Fruit fly (Drosophila melanogaster): ENCODE measurements around the gene chinmo.

chinmo gene

DNA sequence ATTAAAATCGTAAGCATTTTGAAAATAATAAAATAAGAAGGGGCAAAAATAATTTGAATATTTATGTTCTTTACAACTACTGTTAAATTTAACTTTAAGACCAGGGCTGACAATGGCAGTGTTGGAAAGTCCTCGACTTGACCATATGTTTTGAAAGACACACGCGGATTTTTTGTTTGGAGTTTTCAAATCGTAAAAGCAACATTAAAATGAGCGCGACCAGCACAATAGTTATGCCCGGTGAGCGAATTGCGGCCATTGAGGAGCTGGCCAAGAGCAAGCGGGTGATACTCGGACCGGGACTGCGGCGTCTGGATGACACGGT is 77.5 kb downstream of the chinmo start, which contains the start of gene Rrp40:
Gene Rrp40, plus strand, starts transcription at position 113 of the 325 bp plus-strand sequence.
- no peak for TF ChIP-seq nerfin-1 (tag; optimal IDR thresholded peaks at IDR 0.05)
- TF ChIP-seq CG13287 (GFP tag; IDR thresholded peaks at IDR 0.05; ENCODE audit: partially characterized antibody) = peak; percentile 21; the same call in 1 of the 2 replicates
- TF ChIP-seq CG6791 (GFP tag; IDR thresholded peaks at IDR 0.05; ENCODE audit: partially characterized antibody) = 0 out of 3 replicates have a peak, but pooled peaks have one; percentile 8
- TF ChIP-seq CG11093 (GFP tag; IDR thresholded peaks at IDR 0.05) = no peak
- no peak for TF ChIP-seq pb (GFP tag; optimal IDR thresholded peaks at IDR 0.05)
- peak; percentile 74 for TF ChIP-seq MBD-R2 (GFP tag; IDR thresholded peaks at IDR 0.05)
- no peak for TF ChIP-seq CG11723 (GFP tag; optimal IDR thresholded peaks at IDR 0.05)
- TF ChIP-seq eve (GFP tag; optimal IDR thresholded peaks at IDR 0.05) = no peak
- peak; percentile 17; the same call in 1 of the 2 replicates for TF ChIP-seq slbo (GFP tag; IDR thresholded peaks at IDR 0.05)
- no peak for TF ChIP-seq CG18476 (GFP tag; optimal IDR thresholded peaks at IDR 0.05)
- TF ChIP-seq CG11085 (GFP tag; IDR thresholded peaks at IDR 0.05) = no peak
- no peak for TF ChIP-seq Asciz (GFP tag; optimal IDR thresholded peaks at IDR 0.05)
- TF ChIP-seq B-H2 (GFP tag; optimal IDR thresholded peaks at IDR 0.05) = no peak
- no peak for TF ChIP-seq CG15514 (GFP tag; optimal IDR thresholded peaks at IDR 0.05)
- no peak for TF ChIP-seq CG2889 (GFP tag; IDR thresholded peaks at IDR 0.05)
- no peak for TF ChIP-seq CG4282 (GFP tag; optimal IDR thresholded peaks at IDR 0.05)
- no peak for TF ChIP-seq Six4 (GFP tag; optimal IDR thresholded peaks at IDR 0.05)
- TF ChIP-seq CG3065 (GFP tag; optimal IDR thresholded peaks at IDR 0.05) = no peak
- TF ChIP-seq CG6683 (GFP tag; optimal IDR thresholded peaks at IDR 0.05) = no peak
- TF ChIP-seq Lhr (GFP tag; optimal IDR thresholded peaks at IDR 0.05) = no peak
- TF ChIP-seq CG12236 (GFP tag; optimal IDR thresholded peaks at IDR 0.05) = no peak
- TF ChIP-seq Abd-B (GFP tag; optimal IDR thresholded peaks at IDR 0.05) = no peak
- TF ChIP-seq gt (GFP tag; IDR thresholded peaks at IDR 0.05) = no peak
- peak; percentile 38 for TF ChIP-seq CG12659 (GFP tag; optimal IDR thresholded peaks at IDR 0.05)
- no peak for TF ChIP-seq CG12942 (GFP tag; optimal IDR thresholded peaks at IDR 0.05)
- no peak for TF ChIP-seq CG10565 (GFP tag; optimal IDR thresholded peaks at IDR 0.05)
- TF ChIP-seq CG14441 (GFP tag; IDR thresholded peaks at IDR 0.05) = no peak
- TF ChIP-seq nerfin-2 (GFP tag; IDR thresholded peaks at IDR 0.05; ENCODE audit: partially characterized antibody) = no peak
- TF ChIP-seq ind (GFP tag; optimal IDR thresholded peaks at IDR 0.05) = no peak
- no peak for TF ChIP-seq Sox102F (GFP tag; optimal IDR thresholded peaks at IDR 0.05)
- TF ChIP-seq jing (GFP tag; optimal IDR thresholded peaks at IDR 0.05) = no peak
- no peak for TF ChIP-seq dysf (GFP tag; IDR thresholded peaks at IDR 0.05)
- peak; percentile 12 for TF ChIP-seq CTCF (GFP tag; optimal IDR thresholded peaks at IDR 0.05)
- no peak for TF ChIP-seq sd (tag; optimal IDR thresholded peaks at IDR 0.05)
- no peak for TF ChIP-seq Pdp1 (GFP tag; optimal IDR thresholded peaks at IDR 0.05)
- TF ChIP-seq unpg (GFP tag; optimal IDR thresholded peaks at IDR 0.05) = no peak
- TF ChIP-seq Jarid2 (GFP tag; optimal IDR thresholded peaks at IDR 0.05) = no peak
- no peak for TF ChIP-seq shn (GFP tag; optimal IDR thresholded peaks at IDR 0.05)
- TF ChIP-seq CG7271 (tag; optimal IDR thresholded peaks at IDR 0.05) = no peak
- TF ChIP-seq Nf-YC (tag; optimal IDR thresholded peaks at IDR 0.05) = no peak
- TF ChIP-seq CG17385 (GFP tag; optimal IDR thresholded peaks at IDR 0.05) = no peak
- TF ChIP-seq Ssrp (tag; optimal IDR thresholded peaks at IDR 0.05) = no peak
- peak; percentile 94 for TF ChIP-seq CG10267 (tag; optimal IDR thresholded peaks at IDR 0.05)
- no peak for TF ChIP-seq CG1792 (GFP tag; optimal IDR thresholded peaks at IDR 0.05)
- TF ChIP-seq CG42726 (GFP tag; IDR thresholded peaks at IDR 0.05; ENCODE audit: partially characterized antibody) = no peak
- peak; percentile 38 for TF ChIP-seq CG17186 (GFP tag; optimal IDR thresholded peaks at IDR 0.05)
- TF ChIP-seq Tbp (GFP tag; optimal IDR thresholded peaks at IDR 0.05) = no peak
- peak; percentile 55 to 96 for TF ChIP-seq crp (GFP tag; optimal IDR thresholded peaks at IDR 0.05)
- TF ChIP-seq CG14667 (GFP tag; IDR thresholded peaks at IDR 0.05) = no peak
- TF ChIP-seq wor (GFP tag; IDR thresholded peaks at IDR 0.05) = no peak
- no peak for TF ChIP-seq gro (GFP tag; optimal IDR thresholded peaks at IDR 0.05)
